Worm (Caenorhabditis elegans) whole organism, L3 larva: ENCODE measurements around the gene C29F9.2.

Experiments
- aly-2 ChIP-seq: fragments of 150-350 bp; optimal IDR thresholded peaks from 2 replicates; lab custom pipeline; 2014; ENCODE audit warnings: missing biosample characterization, missing genetic modification characterization
- mdl-1 ChIP-seq: fragments of 150-350 bp; optimal IDR thresholded peaks from 2 replicates; lab custom pipeline; 2014; ENCODE audit warnings: missing biosample characterization, missing genetic modification characterization
- nhr-11 ChIP-seq: fragments of 150-350 bp; optimal IDR thresholded peaks from 2 replicates; lab custom pipeline; 2014; ENCODE audit warnings: missing biosample characterization, missing genetic modification characterization
- nhr-28 ChIP-seq: fragments of 150-350 bp; optimal IDR thresholded peaks from 2 replicates; lab custom pipeline; 2014; ENCODE audit warnings: missing biosample characterization, missing genetic modification characterization
- unc-39 ChIP-seq: sonication (generic microtip); optimal IDR thresholded peaks from 4 replicates; lab custom pipeline; 2017; ENCODE audit warnings: missing biosample characterization, missing genetic modification characterization
- ztf-4 ChIP-seq: fragments of 150-350 bp; optimal IDR thresholded peaks from 2 replicates; lab custom pipeline; 2014; ENCODE audit warnings: missing biosample characterization, missing genetic modification characterization

DNA sequence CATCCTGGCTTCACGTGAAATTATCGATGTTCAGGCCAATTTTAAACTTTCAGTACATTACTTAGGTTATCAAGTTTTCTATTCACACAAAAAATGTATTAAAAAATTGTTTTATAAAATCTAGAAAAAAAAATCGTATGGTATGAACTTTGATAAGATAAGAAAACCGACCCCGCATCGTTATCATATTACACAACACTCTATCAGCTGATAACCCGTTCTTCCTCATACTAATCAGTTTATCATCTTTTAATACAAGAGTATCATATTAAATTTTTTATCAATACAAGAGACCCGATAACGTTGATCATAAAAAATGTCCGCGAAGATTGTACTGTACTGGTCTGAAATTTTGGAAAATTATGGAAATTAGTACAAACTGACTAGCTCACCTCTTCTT, 23.4 kb downstream of the C29F9.2 start:
- no peak for TF ChIP-seq unc-39 (tag; lab: Kevin White, UChicago)
- no peak for TF ChIP-seq nhr-28
- no peak for TF ChIP-seq nhr-11
- no peak for TF ChIP-seq mdl-1 (tag; lab: Kevin White, UChicago)
- no peak for TF ChIP-seq ztf-4 (tag; lab: Kevin White, UChicago)
- TF ChIP-seq aly-2 (tag; lab: Kevin White, UChicago) = no peak
